Worm (Caenorhabditis elegans): ENCODE data around the gene jmjd-2.

DNA sequence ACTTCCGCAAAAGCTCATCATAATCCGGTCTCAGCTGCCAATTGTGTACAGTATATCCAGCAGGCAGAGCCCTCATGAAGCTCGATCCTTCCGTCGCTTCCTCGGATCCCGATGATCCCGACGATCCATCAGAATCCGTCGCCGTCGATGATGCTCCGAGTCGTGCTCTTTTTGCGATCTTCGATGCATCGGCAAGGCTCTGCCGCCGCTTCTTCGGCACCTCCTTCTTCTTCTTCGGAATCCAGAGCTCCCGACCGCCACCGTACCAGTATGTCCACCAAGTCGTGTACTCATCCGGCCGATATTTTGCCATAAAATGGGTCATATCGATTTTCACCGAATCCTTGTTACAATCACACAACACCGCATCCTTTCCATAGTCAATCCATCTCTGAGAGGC lies 3.5 kb downstream of the jmjd-2 start:
- TF ChIP-seq nhr-48 (tag; optimal IDR thresholded peaks at IDR 0.05) (no peak), mdl-1 (tag; optimal IDR thresholded peaks at IDR 0.05) (no peak), pha-4 (GFP tag; IDR thresholded peaks at IDR 0.05) (no peak), pha-4 (tag; optimal IDR thresholded peaks at IDR 0.05) (no peak), T20F7.1 (GFP tag; optimal IDR thresholded peaks at IDR 0.05) (no peak)
